Worm (Caenorhabditis elegans) whole organism, midembryonic: ENCODE data around the gene dhhc-6.

ENCODE experiments used
- T22C8.4 ChIP-seq: fragments of 200-800 bp; sonication (Bioruptor generic); IDR thresholded peaks from 2 replicates; pipeline ENCODE4 v1.3.6; 2022; ENCODE audit warnings: missing genetic modification characterization, missing compliant biosample characterization
- cog-1 ChIP-seq: sonication (generic microtip); optimal IDR thresholded peaks from 2 replicates; lab custom pipeline; 2016; ENCODE audit warnings: missing genetic modification characterization, missing compliant biosample characterization
- flt-1 ChIP-seq: fragments of 200-800 bp; sonication (Bioruptor generic); IDR thresholded peaks from 2 replicates; pipeline ENCODE4 v1.3.6; 2022; ENCODE audit warnings: missing genetic modification characterization, missing compliant biosample characterization
- klf-2 ChIP-seq: fragments of 200-800 bp; sonication (Bioruptor generic); conservative IDR thresholded peaks from 2 replicates; pipeline ENCODE4 v1.3.6; 2022; ENCODE audit warnings: missing genetic modification reagents, missing genetic modification characterization, missing compliant biosample characterization
- med-1 ChIP-seq: sonication (generic microtip); optimal IDR thresholded peaks from 2 replicates; lab custom pipeline; 2017; ENCODE audit warnings: missing genetic modification characterization, mild to moderate bottlenecking, missing compliant biosample characterization, antibody characterized with exemption, missing genetic modification reagents; ENCODE audit not compliant: insufficient read depth
- ref-1 ChIP-seq: fragments of 200-800 bp; sonication (Bioruptor generic); conservative IDR thresholded peaks from 2 replicates; pipeline ENCODE4 v1.3.6; 2022; ENCODE audit warnings: missing genetic modification reagents, missing genetic modification characterization, missing compliant biosample characterization
- tab-1 ChIP-seq: fragments of 200-800 bp; sonication (Bioruptor generic); IDR thresholded peaks from 2 replicates; pipeline ENCODE4 v1.3.6; 2022; ENCODE audit warnings: missing genetic modification characterization, missing compliant biosample characterization
- ztf-23 ChIP-seq: fragments of 200-800 bp; sonication (Bioruptor generic); IDR thresholded peaks from 2 replicates; pipeline ENCODE4 v1.3.6; 2022; ENCODE audit warnings: missing genetic modification reagents, missing genetic modification characterization, missing compliant biosample characterization
- ztf-29 ChIP-seq: fragments of 200-800 bp; sonication (Bioruptor generic); IDR thresholded peaks from 2 replicates; pipeline ENCODE4 v1.3.6; 2022; ENCODE audit warnings: missing genetic modification reagents, missing genetic modification characterization, missing compliant biosample characterization

dhhc-6 gene

ce11 chrIV:12167944-12168343, 43.2 kb downstream of the dhhc-6 start, which contains the start of gene F20B10.3:
F20B10.3 (plus strand) TSS chrIV:12168244.
- TF ChIP-seq klf-2 (no peak), T22C8.4 (no peak), ref-1 (no peak), ztf-23 (no peak), med-1 (GFP tag; lab: Kevin White, UChicago) (no peak), flt-1 (GFP tag; lab: Robert Waterston, UW) (no peak), tab-1 (GFP tag; lab: Robert Waterston, UW) (no peak), cog-1 (no peak), ztf-29 (GFP tag; lab: Robert Waterston, UW) (no peak)
